Fruit fly (Drosophila melanogaster) whole organism, embryonic: ENCODE data around the gene Decay.

Experiments used
- Asciz ChIP-seq: fragments of 200-800 bp; sonication (Bioruptor generic); optimal IDR thresholded peaks from 2 replicates; lab custom pipeline; 2017; ENCODE audit warnings: missing biosample characterization, mild to moderate bottlenecking, missing genetic modification characterization, missing genetic modification reagents
- Atf-2 ChIP-seq: fragments of 200-800 bp; sonication (Bioruptor generic); optimal IDR thresholded peaks from 2 replicates; lab custom pipeline; 2016; ENCODE audit warnings: missing biosample characterization, missing genetic modification characterization
- Blimp-1 ChIP-seq: fragments of 200-800 bp; sonication (Bioruptor generic); optimal IDR thresholded peaks from 3 replicates; lab custom pipeline; 2018; ENCODE audit warnings: missing biosample characterization, missing genetic modification characterization, mild to moderate bottlenecking, moderate library complexity, missing genetic modification reagents
- CG1024 ChIP-seq: fragments of 200-800 bp; sonication (Bioruptor generic); IDR thresholded peaks from 2 replicates; pipeline ENCODE4 v1.3.6; 2022; ENCODE audit warnings: missing biosample characterization, missing genetic modification characterization
- CG10274 ChIP-seq: fragments of 200-800 bp; sonication (Bioruptor generic); optimal IDR thresholded peaks from 3 replicates; lab custom pipeline; 2017; ENCODE audit warnings: missing biosample characterization, mild to moderate bottlenecking, missing genetic modification characterization
- CG10366 ChIP-seq: fragments of 200-800 bp; sonication (Bioruptor generic); IDR thresholded peaks from 2 replicates; pipeline ENCODE4 v1.3.6; 2022; ENCODE audit warnings: missing biosample characterization, missing genetic modification characterization
- CG10462 ChIP-seq: fragments of 200-800 bp; sonication (Bioruptor generic); optimal IDR thresholded peaks from 2 replicates; lab custom pipeline; 2016; ENCODE audit warnings: missing biosample characterization, missing genetic modification characterization
- CG10959 ChIP-seq: fragments of 200-800 bp; sonication (Bioruptor generic); IDR thresholded peaks from 2 replicates; pipeline ENCODE4 v1.3.6; 2022; ENCODE audit warnings: missing biosample characterization, missing genetic modification characterization
- CG10979 ChIP-seq: fragments of 200-800 bp; sonication (Bioruptor generic); optimal IDR thresholded peaks from 2 replicates; lab custom pipeline; 2018; ENCODE audit warnings: missing biosample characterization, mild to moderate bottlenecking, missing genetic modification characterization, moderate library complexity
- CG11695 ChIP-seq: fragments of 200-800 bp; sonication (Bioruptor generic); IDR thresholded peaks from 3 replicates; pipeline ENCODE4 v1.3.6; 2022; ENCODE audit warnings: missing biosample characterization, missing genetic modification characterization
- CG12769 ChIP-seq: fragments of 200-800 bp; sonication (Bioruptor generic); optimal IDR thresholded peaks from 2 replicates; lab custom pipeline; 2019; ENCODE audit warnings: missing biosample characterization, mild to moderate bottlenecking, missing genetic modification characterization, moderate library complexity
- CG13123 ChIP-seq: fragments of 200-800 bp; sonication (Bioruptor generic); optimal IDR thresholded peaks from 2 replicates; lab custom pipeline; 2016; ENCODE audit warnings: missing biosample characterization, missing genetic modification characterization
- CG17568 ChIP-seq: fragments of 200-800 bp; sonication (Bioruptor generic); optimal IDR thresholded peaks from 2 replicates; lab custom pipeline; 2018; ENCODE audit warnings: missing biosample characterization, mild to moderate bottlenecking, missing genetic modification characterization, moderate library complexity
- CG2120 ChIP-seq: fragments of 200-800 bp; sonication (Bioruptor generic); optimal IDR thresholded peaks from 3 replicates; lab custom pipeline; 2016; ENCODE audit warnings: missing biosample characterization, missing genetic modification characterization
- CG2889 ChIP-seq: fragments of 200-800 bp; sonication (Bioruptor generic); IDR thresholded peaks from 3 replicates; pipeline ENCODE4 v1.3.6; 2022; ENCODE audit warnings: missing biosample characterization, missing genetic modification characterization
- CG3065 ChIP-seq: fragments of 200-800 bp; sonication (Bioruptor generic); optimal IDR thresholded peaks from 2 replicates; lab custom pipeline; 2016; ENCODE audit warnings: missing biosample characterization, missing genetic modification characterization
- CG32772 ChIP-seq: fragments of 200-800 bp; sonication (Bioruptor generic); IDR thresholded peaks from 2 replicates; pipeline ENCODE4 v1.3.6; 2022; ENCODE audit warnings: missing biosample characterization, missing genetic modification characterization
- CG4854 ChIP-seq: fragments of 200-800 bp; sonication (Bioruptor generic); optimal IDR thresholded peaks from 2 replicates; lab custom pipeline; 2016; ENCODE audit warnings: missing biosample characterization, missing genetic modification characterization, inconsistent platforms
- CG5245 ChIP-seq: fragments of 200-800 bp; sonication (Bioruptor generic); optimal IDR thresholded peaks from 3 replicates; lab custom pipeline; 2016; ENCODE audit warnings: missing biosample characterization, missing genetic modification characterization
- CG6689 ChIP-seq: fragments of 200-800 bp; sonication (Bioruptor generic); IDR thresholded peaks from 2 replicates; pipeline ENCODE4 v1.3.6; 2022; ENCODE audit warnings: missing biosample characterization, missing genetic modification characterization
- CG6791 ChIP-seq: fragments of 200-800 bp; sonication (Bioruptor generic); IDR thresholded peaks from 3 replicates; pipeline ENCODE4 v1.3.6; 2022; ENCODE audit warnings: missing biosample characterization, missing genetic modification characterization; ENCODE audit not compliant: partially characterized antibody
- CG7786 ChIP-seq: fragments of 200-800 bp; sonication (Bioruptor generic); optimal IDR thresholded peaks from 2 replicates; lab custom pipeline; 2016; ENCODE audit warnings: missing biosample characterization, missing genetic modification characterization
- CG8478 ChIP-seq: fragments of >200 bp; optimal IDR thresholded peaks from 2 replicates; lab custom pipeline; 2018
- CG8924 ChIP-seq: fragments of 200-800 bp; optimal IDR thresholded peaks from 3 replicates; lab custom pipeline; 2019; ENCODE audit warnings: missing biosample characterization, mild to moderate bottlenecking, missing genetic modification characterization, moderate library complexity
- Doc2 ChIP-seq: fragments of 200-800 bp; sonication (Bioruptor generic); IDR thresholded peaks from 2 replicates; pipeline ENCODE4 v1.3.6; 2022; ENCODE audit warnings: missing biosample characterization, missing genetic modification characterization
- Fer1 ChIP-seq: fragments of 200-800 bp; sonication (Bioruptor generic); optimal IDR thresholded peaks from 2 replicates; lab custom pipeline; 2017; ENCODE audit warnings: missing biosample characterization, mild to moderate bottlenecking, missing genetic modification characterization
- Gsc ChIP-seq: fragments of 200-800 bp; sonication (Bioruptor generic); IDR thresholded peaks from 2 replicates; pipeline ENCODE4 v1.3.6; 2022; ENCODE audit warnings: missing biosample characterization, missing genetic modification characterization
- HLH3B ChIP-seq: fragments of 200-800 bp; sonication (Bioruptor generic); IDR thresholded peaks from 2 replicates; pipeline ENCODE4 v1.3.6; 2022; ENCODE audit warnings: missing biosample characterization, missing genetic modification characterization
- Nf-YA ChIP-seq: fragments of 200-800 bp; sonication (Bioruptor generic); IDR thresholded peaks from 2 replicates; pipeline ENCODE4 v1.3.6; 2022; ENCODE audit warnings: missing biosample characterization, missing genetic modification characterization
- NfI ChIP-seq: fragments of 200-800 bp; sonication (Bioruptor generic); optimal IDR thresholded peaks from 3 replicates; lab custom pipeline; 2018; ENCODE audit warnings: missing biosample characterization, mild to moderate bottlenecking, missing genetic modification characterization, moderate library complexity
- Scr ChIP-seq: fragments of 200-800 bp; sonication (Bioruptor generic); IDR thresholded peaks from 2 replicates; pipeline ENCODE4 v1.3.6; 2022; ENCODE audit warnings: missing biosample characterization, missing genetic modification characterization; ENCODE audit not compliant: partially characterized antibody
- Side ChIP-seq: fragments of 200-800 bp; sonication (Bioruptor generic); optimal IDR thresholded peaks from 2 replicates; lab custom pipeline; 2016; ENCODE audit warnings: missing biosample characterization, missing genetic modification characterization
- Sox100B ChIP-seq: fragments of 200-800 bp; sonication (Bioruptor generic); optimal IDR thresholded peaks from 3 replicates; lab custom pipeline; 2018; ENCODE audit warnings: missing biosample characterization, mild to moderate bottlenecking, missing genetic modification characterization
- Sry-δ ChIP-seq: fragments of 200-800 bp; sonication (Bioruptor generic); optimal IDR thresholded peaks from 2 replicates; lab custom pipeline; 2016; ENCODE audit warnings: missing biosample characterization, missing genetic modification characterization
- TFAM ChIP-seq: fragments of 200-800 bp; sonication (Bioruptor generic); optimal IDR thresholded peaks from 2 replicates; lab custom pipeline; 2017; ENCODE audit warnings: missing biosample characterization, missing genetic modification characterization, inconsistent platforms
- al ChIP-seq: fragments of 200-800 bp; sonication (Bioruptor generic); IDR thresholded peaks from 2 replicates; pipeline ENCODE4 v1.3.6; 2022; ENCODE audit warnings: missing biosample characterization, missing genetic modification characterization
- aop ChIP-seq: fragments of 200-800 bp; sonication (Bioruptor generic); IDR thresholded peaks from 2 replicates; pipeline ENCODE4 v1.3.6; 2022; ENCODE audit warnings: missing biosample characterization, missing genetic modification characterization
- bab2 ChIP-seq: fragments of 200-800 bp; sonication (Bioruptor generic); optimal IDR thresholded peaks from 2 replicates; lab custom pipeline; 2016; ENCODE audit warnings: missing biosample characterization, missing genetic modification characterization
- cg ChIP-seq: fragments of 200-800 bp; sonication (Bioruptor generic); optimal IDR thresholded peaks from 3 replicates; lab custom pipeline; 2019; ENCODE audit warnings: missing biosample characterization, mild to moderate bottlenecking, missing genetic modification characterization, moderate library complexity
- dysf ChIP-seq: fragments of 200-800 bp; sonication (Bioruptor generic); IDR thresholded peaks from 3 replicates; pipeline ENCODE4 v1.3.6; 2022; ENCODE audit warnings: missing biosample characterization, missing genetic modification characterization
- ewg ChIP-seq: fragments of 200-800 bp; sonication (Bioruptor generic); optimal IDR thresholded peaks from 3 replicates; lab custom pipeline; 2017; ENCODE audit warnings: mild to moderate bottlenecking, missing biosample characterization, missing genetic modification reagents, missing genetic modification characterization
- eyg ChIP-seq: fragments of 200-800 bp; sonication (Bioruptor generic); optimal IDR thresholded peaks from 3 replicates; lab custom pipeline; 2016; ENCODE audit warnings: missing biosample characterization, missing genetic modification characterization
- lola ChIP-seq, 3 experiments: fragments of >200 bp in 2 of 3; fragments of 200-800 bp in 1 of 3; sonication (Bioruptor generic) in 1 of 3; optimal IDR thresholded peaks; 2 replicates each; lab custom pipeline; 2017 to 2019; ENCODE audit warnings: missing biosample characterization in 3 of 3, missing genetic modification characterization in 3 of 3, mild to moderate bottlenecking in 1 of 3, moderate library complexity in 1 of 3
- pnt ChIP-seq: fragments of 200-800 bp; sonication (Bioruptor generic); optimal IDR thresholded peaks from 3 replicates; lab custom pipeline; 2016; ENCODE audit warnings: missing biosample characterization, missing genetic modification characterization
- psq ChIP-seq: fragments of 200-800 bp; sonication (Bioruptor generic); optimal IDR thresholded peaks from 2 replicates; lab custom pipeline; 2017; ENCODE audit warnings: missing biosample characterization, missing genetic modification characterization
- ranshi ChIP-seq: fragments of 200-800 bp; sonication (Bioruptor generic); IDR thresholded peaks from 2 replicates; pipeline ENCODE4 v1.3.6; 2022; ENCODE audit warnings: missing biosample characterization, missing genetic modification characterization
- scrt ChIP-seq: fragments of 200-800 bp; sonication (Bioruptor generic); optimal IDR thresholded peaks from 2 replicates; lab custom pipeline; 2018; ENCODE audit warnings: missing biosample characterization, mild to moderate bottlenecking, missing genetic modification characterization, moderate library complexity
- seq ChIP-seq: fragments of 200-800 bp; sonication (Bioruptor generic); IDR thresholded peaks from 2 replicates; pipeline ENCODE4 v1.3.6; 2022; ENCODE audit warnings: missing biosample characterization, missing genetic modification characterization
- slbo ChIP-seq: fragments of 200-800 bp; sonication (Bioruptor generic); IDR thresholded peaks from 2 replicates; pipeline ENCODE4 v1.3.6; 2022; ENCODE audit warnings: missing biosample characterization, missing genetic modification characterization
- stwl ChIP-seq: fragments of 200-800 bp; sonication (Bioruptor generic); optimal IDR thresholded peaks from 3 replicates; lab custom pipeline; 2018; ENCODE audit warnings: missing biosample characterization, mild to moderate bottlenecking, missing genetic modification characterization, moderate library complexity
- tio ChIP-seq: fragments of 200-800 bp; sonication (Bioruptor generic); optimal IDR thresholded peaks from 2 replicates; lab custom pipeline; 2017; ENCODE audit warnings: missing biosample characterization, missing genetic modification characterization, inconsistent platforms
- vfl ChIP-seq: fragments of 200-800 bp; sonication (Bioruptor generic); optimal IDR thresholded peaks from 2 replicates; lab custom pipeline; 2016; ENCODE audit warnings: missing biosample characterization, missing genetic modification characterization

Decay gene

DNA sequence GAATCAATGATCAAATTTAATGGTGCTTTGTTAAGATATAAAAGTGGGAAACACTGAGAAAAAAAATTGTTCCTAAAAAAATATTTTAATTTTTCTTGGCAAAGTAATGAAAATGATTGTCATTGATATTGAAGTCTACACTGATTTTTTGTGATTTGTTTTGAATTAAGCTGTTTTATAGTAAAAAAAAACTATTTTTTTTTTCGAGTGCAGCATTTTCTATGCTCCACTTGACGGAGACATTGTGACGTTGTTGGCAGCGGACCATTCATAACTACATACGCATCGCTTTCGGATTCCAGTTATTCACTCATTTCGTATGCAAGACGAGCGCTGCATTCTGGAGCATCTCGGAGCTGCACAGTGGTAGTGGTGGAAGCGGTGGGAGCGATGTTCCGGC lies 23.3 kb upstream of the Decay start (continued):
- TF ChIP-seq CG10979 (tag; lab: Kevin White, UChicago) (peak; percentile 93), CG5245 (GFP tag; lab: Kevin White, UChicago) (peak; percentile 87), Sry-δ (GFP tag; lab: Kevin White, UChicago) (peak; percentile 4), CG6791 (no peak), CG6689 (peak; percentile 82), CG2120 (no peak), eyg (GFP tag; lab: Kevin White, UChicago) (peak; percentile 21), psq (no peak), Sox100B (GFP tag; lab: Kevin White, UChicago) (peak; percentile 84), CG13123 (GFP tag; lab: Kevin White, UChicago) (no peak), TFAM (GFP tag; lab: Kevin White, UChicago) (no peak), bab2 (GFP tag; lab: Kevin White, UChicago) (no peak), CG7786 (no peak), CG8924 (tag; lab: Kevin White, UChicago) (peak; percentile 45), CG4854 (GFP tag; lab: Kevin White, UChicago) (no peak), CG10366 (peak; percentile 62), aop (GFP tag; lab: Robert Waterston, UW) (peak; percentile 44; the same call in 1 of the 2 replicates), CG17568 (GFP tag; lab: Kevin White, UChicago) (no peak), NfI (no peak), Blimp-1 (GFP tag; lab: Kevin White, UChicago) (peak; percentile 93), lola (GFP tag; optimal IDR thresholded peaks at IDR 0.05; lab: Kevin White, UChicago) (peak in 1 of 3 experiments; percentile 34), slbo (GFP tag; lab: Robert Waterston, UW) (no peak), seq (GFP tag; lab: Robert Waterston, UW) (peak; percentile 65; the same call in 1 of the 2 replicates), CG10274 (GFP tag; lab: Kevin White, UChicago) (no peak), al (GFP tag; lab: Robert Waterston, UW) (no peak), HLH3B (GFP tag; lab: Robert Waterston, UW) (peak; percentile 93), stwl (tag; lab: Kevin White, UChicago) (peak; percentile 37), CG8478 (lab: Kevin White, UChicago) (no peak), ewg (GFP tag; lab: Kevin White, UChicago) (no peak), CG12769 (tag; lab: Kevin White, UChicago) (no peak), scrt (GFP tag; lab: Kevin White, UChicago) (peak; percentile 53), CG11695 (peak; percentile 76), Asciz (GFP tag; lab: Kevin White, UChicago) (peak; percentile 79), CG10462 (GFP tag; lab: Kevin White, UChicago) (no peak), dysf (GFP tag; lab: Robert Waterston, UW) (peak; percentile 67), vfl (no peak), pnt (GFP tag; lab: Kevin White, UChicago) (peak; percentile 49), CG32772 (GFP tag; lab: Robert Waterston, UW) (peak; percentile 76), Nf-YA (0 out of 2 replicates have a peak, but pooled peaks have one; percentile 26), Side (peak; percentile 56), Scr (GFP tag; lab: Robert Waterston, UW) (no peak), CG3065 (GFP tag; lab: Kevin White, UChicago) (no peak), CG1024 (GFP tag; lab: Robert Waterston, UW) (peak; percentile 83), cg (GFP tag; lab: Kevin White, UChicago) (no peak), Atf-2 (GFP tag; lab: Kevin White, UChicago) (no peak), Fer1 (GFP tag; lab: Kevin White, UChicago) (peak; percentile 1), ranshi (GFP tag; lab: Robert Waterston, UW) (peak; percentile 77), CG10959 (GFP tag; lab: Robert Waterston, UW) (peak; percentile 59), CG2889 (GFP tag; lab: Robert Waterston, UW) (0 out of 3 replicates have a peak, but pooled peaks have one; percentile 15), Doc2 (GFP tag; lab: Robert Waterston, UW) (no peak), tio (GFP tag; lab: Kevin White, UChicago) (no peak), Gsc (GFP tag; lab: Robert Waterston, UW) (0 out of 2 replicates have a peak, but pooled peaks have one; percentile 37)
